Worm (Caenorhabditis elegans) whole organism, early embryonic: ENCODE results near the gene pqn-78.

Source experiments
- B0310.2 ChIP-seq: sonication (generic microtip); optimal IDR thresholded peaks from 2 replicates; lab custom pipeline; 2016; ENCODE audit warnings: mild to moderate bottlenecking, missing genetic modification characterization, missing compliant biosample characterization
- F13C5.2 ChIP-seq: sonication (generic microtip); optimal IDR thresholded peaks from 2 replicates; lab custom pipeline; 2017; ENCODE audit warnings: mild to moderate bottlenecking, missing genetic modification characterization, inconsistent platforms, missing compliant biosample characterization
- aly-1 ChIP-seq: sonication (generic microtip); optimal IDR thresholded peaks from 2 replicates; lab custom pipeline; 2016; ENCODE audit warnings: missing genetic modification characterization, missing compliant biosample characterization
- ama-1 ChIP-seq: fragments of 150-350 bp; optimal IDR thresholded peaks from 2 replicates; lab custom pipeline; 2014
- ceh-13 ChIP-seq: fragments of 200-800 bp; sonication (Bioruptor generic); optimal IDR thresholded peaks from 2 replicates; lab custom pipeline; 2018; ENCODE audit warnings: mild to moderate bottlenecking, missing genetic modification characterization, missing compliant biosample characterization
- ceh-36 ChIP-seq: sonication (generic microtip); optimal IDR thresholded peaks from 2 replicates; lab custom pipeline; 2016; ENCODE audit warnings: missing genetic modification characterization, inconsistent platforms, missing compliant biosample characterization
- ets-7 ChIP-seq: sonication (generic microtip); optimal IDR thresholded peaks from 2 replicates; lab custom pipeline; 2016; ENCODE audit warnings: missing genotype, missing genetic modification characterization, missing compliant biosample characterization
- flt-1 ChIP-seq: fragments of 200-800 bp; sonication (Bioruptor generic); IDR thresholded peaks from 2 replicates; pipeline ENCODE4 v1.3.6; 2022; ENCODE audit warnings: missing genetic modification characterization, missing compliant biosample characterization
- hmbx-1 ChIP-seq: sonication (generic microtip); optimal IDR thresholded peaks from 2 replicates; lab custom pipeline; 2016; ENCODE audit warnings: mild to moderate bottlenecking, missing genetic modification characterization, missing compliant biosample characterization
- hmg-4 ChIP-seq: fragments of 200-800 bp; sonication (Bioruptor generic); optimal IDR thresholded peaks from 2 replicates; lab custom pipeline; 2018; ENCODE audit warnings: mild to moderate bottlenecking, missing genetic modification characterization, missing compliant biosample characterization
- hnd-1 ChIP-seq: sonication (generic microtip); optimal IDR thresholded peaks from 2 replicates; lab custom pipeline; 2016; ENCODE audit warnings: missing genetic modification characterization, missing compliant biosample characterization
- pes-1 ChIP-seq: fragments of 200-800 bp; sonication (Bioruptor generic); IDR thresholded peaks from 2 replicates; pipeline ENCODE4 v1.3.6; 2022; ENCODE audit warnings: missing genetic modification reagents, missing genetic modification characterization, missing compliant biosample characterization
- scrt-1 ChIP-seq: fragments of 200-800 bp; sonication (Bioruptor generic); IDR thresholded peaks from 2 replicates; pipeline ENCODE4 v1.3.6; 2022; ENCODE audit warnings: missing genetic modification characterization, missing compliant biosample characterization
- sea-1 ChIP-seq: fragments of 200-800 bp; sonication (Bioruptor generic); conservative IDR thresholded peaks from 2 replicates; pipeline ENCODE4 v1.3.6; 2022; ENCODE audit warnings: missing genetic modification characterization, missing compliant biosample characterization
- tbx-11 ChIP-seq: fragments of 200-800 bp; sonication (Bioruptor generic); IDR thresholded peaks from 2 replicates; pipeline ENCODE4 v1.3.6; 2022; ENCODE audit warnings: missing genetic modification characterization, missing compliant biosample characterization
- tbx-37 ChIP-seq: fragments of 200-800 bp; sonication (Bioruptor generic); conservative IDR thresholded peaks from 2 replicates; pipeline ENCODE4 v1.3.6; 2022; ENCODE audit warnings: missing genetic modification reagents, missing genetic modification characterization, missing compliant biosample characterization
- tra-4 ChIP-seq: sonication (generic microtip); optimal IDR thresholded peaks from 2 replicates; lab custom pipeline; 2017; ENCODE audit warnings: missing genetic modification characterization, missing compliant biosample characterization

pqn-78 gene

DNA sequence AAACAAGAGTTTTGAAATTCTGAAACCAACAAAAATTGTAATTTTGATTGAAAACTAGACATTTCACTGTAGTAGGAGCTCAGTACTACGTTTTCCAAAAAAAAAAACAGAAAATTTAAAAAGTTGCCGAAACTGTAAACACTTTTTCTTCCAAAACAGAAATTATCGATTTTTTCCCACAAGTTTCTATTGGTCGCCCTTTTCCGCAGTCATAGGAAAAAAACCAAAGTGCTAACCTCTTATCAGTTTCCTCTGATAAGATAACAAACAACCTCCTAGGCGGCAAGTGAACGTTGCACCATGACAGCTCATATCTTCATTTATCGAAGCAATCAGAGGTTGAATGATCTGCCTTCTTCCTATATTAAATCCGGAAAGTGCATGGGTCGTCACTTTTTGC is 35.8 kb downstream of the pqn-78 start:
- no peak for TF ChIP-seq tbx-37 (GFP tag; lab: Robert Waterston, UW)
- no peak for TF ChIP-seq ceh-36 (tag; lab: Kevin White, UChicago)
- TF ChIP-seq ceh-13 (GFP tag; lab: Kevin White, UChicago) = no peak
- no peak for TF ChIP-seq tbx-11 (GFP tag; lab: Robert Waterston, UW)
- TF ChIP-seq pes-1 (GFP tag; lab: Robert Waterston, UW) = no peak
- no peak for TF ChIP-seq hmg-4
- no peak for TF ChIP-seq scrt-1
- no peak for TF ChIP-seq ets-7
- no peak for TF ChIP-seq hmbx-1 (tag; lab: Kevin White, UChicago)
- no peak for TF ChIP-seq sea-1 (GFP tag; lab: Robert Waterston, UW)
- TF ChIP-seq tra-4 (tag; lab: Kevin White, UChicago) = no peak
- TF ChIP-seq F13C5.2 (tag; lab: Kevin White, UChicago) = no peak

DNA sequence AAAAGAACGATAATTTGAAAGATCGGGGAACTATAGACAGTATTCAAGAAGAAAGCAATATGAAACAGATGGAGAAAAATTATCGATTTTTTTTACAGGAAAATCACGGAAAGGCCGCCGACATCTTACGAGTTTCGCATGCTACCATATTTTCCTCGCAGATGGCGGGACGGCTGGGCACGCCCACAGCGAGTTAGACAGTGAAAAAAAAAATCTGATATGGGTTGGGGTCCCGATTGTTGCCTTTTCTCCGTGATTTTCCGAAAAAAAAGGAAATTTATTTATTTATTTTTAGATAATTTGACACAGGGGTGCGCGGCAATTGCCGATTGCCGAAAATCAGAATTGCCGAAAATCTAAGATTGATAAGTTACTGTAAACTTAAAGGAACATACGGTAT is 40.1 kb downstream of the pqn-78 start:
- no peak for TF ChIP-seq tra-4 (tag; lab: Kevin White, UChicago)
- no peak for TF ChIP-seq ceh-13 (GFP tag; lab: Kevin White, UChicago)
- no peak for TF ChIP-seq ceh-36 (tag; lab: Kevin White, UChicago)
- TF ChIP-seq flt-1 (GFP tag; lab: Robert Waterston, UW) = no peak
- TF ChIP-seq B0310.2 (tag; lab: Kevin White, UChicago) = no peak
- TF ChIP-seq pes-1 (GFP tag; lab: Robert Waterston, UW) = no peak
- TF ChIP-seq tbx-11 (GFP tag; lab: Robert Waterston, UW) = no peak
- no peak for TF ChIP-seq hmbx-1 (tag; lab: Kevin White, UChicago)
- no peak for TF ChIP-seq aly-1 (tag; lab: Kevin White, UChicago)
- no peak for TF ChIP-seq ama-1
- no peak for TF ChIP-seq F13C5.2 (tag; lab: Kevin White, UChicago)
- no peak for TF ChIP-seq hmg-4
- TF ChIP-seq ets-7 = no peak
- TF ChIP-seq sea-1 (GFP tag; lab: Robert Waterston, UW) = no peak
- no peak for TF ChIP-seq hnd-1 (tag; lab: Kevin White, UChicago)
- no peak for TF ChIP-seq scrt-1
- no peak for TF ChIP-seq tbx-37 (GFP tag; lab: Robert Waterston, UW)
